Worm (Caenorhabditis elegans): Measurements from ENCODE around the gene C34F6.11.

The C34F6.11 gene

DNA sequence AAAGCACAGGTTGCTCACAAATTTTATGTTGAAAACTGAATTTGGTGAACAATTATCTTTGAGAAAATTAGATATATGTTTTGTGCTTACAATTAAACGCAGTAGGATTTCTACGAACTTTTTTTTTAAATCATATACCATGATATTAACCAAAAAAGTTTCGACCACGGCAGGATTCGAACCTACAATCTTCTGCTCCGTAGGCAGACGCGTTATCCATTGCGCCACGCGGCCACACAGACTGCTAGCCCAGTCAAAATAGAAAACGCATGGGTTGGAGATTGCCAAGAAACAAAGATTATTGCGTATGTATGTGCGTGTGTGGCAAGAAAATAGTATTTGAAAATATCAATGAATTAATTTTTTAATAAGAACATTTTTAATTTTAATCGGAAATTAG, 48.7 kb upstream of the C34F6.11 start (continued):
- TF ChIP-seq snpc-1.2 (GFP tag; IDR thresholded peaks at IDR 0.05) (peak; percentile 86), aha-1 (tag) (no peak), T26A8.4 (GFP tag; IDR thresholded peaks at IDR 0.05) (no peak), dmd-6 (GFP tag; IDR thresholded peaks at IDR 0.05) (peak; percentile 53), nhr-42 (GFP tag; IDR thresholded peaks at IDR 0.05) (no peak), ces-1 (GFP tag; optimal IDR thresholded peaks at IDR 0.05) (no peak), ama-1 (optimal IDR thresholded peaks at IDR 0.05) (no peak), ctbp-1 (GFP tag; IDR thresholded peaks at IDR 0.05) (peak; percentile 62), F26F4.8 (GFP tag; conservative IDR thresholded peaks at IDR 0.05) (0 out of 2 replicates have a peak, but pooled peaks have one; percentile 35), aly-2 (tag; optimal IDR thresholded peaks at IDR 0.05) (no peak), ceh-62 (tag; optimal IDR thresholded peaks at IDR 0.05) (no peak), lin-38 (GFP tag; IDR thresholded peaks at IDR 0.05) (peak; percentile 76), rbr-2 (tag; optimal IDR thresholded peaks at IDR 0.05) (peak; percentile 71), ZK337.2 (GFP tag; IDR thresholded peaks at IDR 0.05) (no peak), mep-1 (tag; optimal IDR thresholded peaks at IDR 0.05) (peak; percentile 75), mxl-3 (GFP tag; optimal IDR thresholded peaks at IDR 0.05) (no peak), hlh-11 (tag; optimal IDR thresholded peaks at IDR 0.05) (peak; percentile 48), Y105C5A.15 (GFP tag; IDR thresholded peaks at IDR 0.05) (no peak), F44E2.7 (GFP tag; IDR thresholded peaks at IDR 0.05) (no peak), ceh-20 (GFP tag; IDR thresholded peaks at IDR 0.05) (no peak; the same call in 1 of the 2 replicates), saeg-2 (GFP tag; IDR thresholded peaks at IDR 0.05) (no peak), nhr-48 (tag; optimal IDR thresholded peaks at IDR 0.05) (peak; percentile 48), Y48G9A.11 (GFP tag; IDR thresholded peaks at IDR 0.05) (no peak), php-3 (GFP tag; IDR thresholded peaks at IDR 0.05) (peak; percentile 71), spr-1 (tag; optimal IDR thresholded peaks at IDR 0.05) (peak; percentile 50), tag-97 (GFP tag; IDR thresholded peaks at IDR 0.05) (no peak), unc-39 (tag; optimal IDR thresholded peaks at IDR 0.05) (no peak), egl-27 (tag; optimal IDR thresholded peaks at IDR 0.05) (no peak), mxl-2 (GFP tag; conservative IDR thresholded peaks at IDR 0.05) (0 out of 2 replicates have a peak, but pooled peaks have one; percentile 4), dve-1 (tag; optimal IDR thresholded peaks at IDR 0.05; ENCODE audit: insufficient read depth) (peak; percentile 64), jun-1 (tag; optimal IDR thresholded peaks at IDR 0.05) (no peak), dpl-1 (GFP tag; optimal IDR thresholded peaks at IDR 0.05) (no peak), lir-3 (tag; optimal IDR thresholded peaks at IDR 0.05) (peak; percentile 52), arid-1 (GFP tag; conservative IDR thresholded peaks at IDR 0.05) (no peak), ceh-82 (tag; optimal IDR thresholded peaks at IDR 0.05) (no peak), nhr-102 (tag; optimal IDR thresholded peaks at IDR 0.05) (peak; percentile 73), madf-9 (GFP tag; conservative IDR thresholded peaks at IDR 0.05) (peak; percentile 68), D1046.2 (GFP tag; IDR thresholded peaks at IDR 0.05) (no peak), attf-4 (tag; optimal IDR thresholded peaks at IDR 0.05) (no peak), dmd-9 (GFP tag; IDR thresholded peaks at IDR 0.05) (no peak), unc-130 (GFP tag; optimal IDR thresholded peaks at IDR 0.05) (peak; percentile 70), zfp-2 (tag; optimal IDR thresholded peaks at IDR 0.05) (peak; percentile 5), mes-2 (tag; optimal IDR thresholded peaks at IDR 0.05; ENCODE audit: poor library complexity, severe bottlenecking) (peak; percentile 76), zag-1 (tag; optimal IDR thresholded peaks at IDR 0.05) (no peak), Y5F2A.4 (GFP tag; optimal IDR thresholded peaks at IDR 0.05) (peak; percentile 59), duxl-1 (tag; optimal IDR thresholded peaks at IDR 0.05; ENCODE audit: poor library complexity) (no peak), madf-5 (GFP tag; IDR thresholded peaks at IDR 0.05) (0 out of 4 replicates have a peak, but pooled peaks of 1 of the 2 experiments have one; percentile 22), daf-16 (GFP tag; optimal IDR thresholded peaks at IDR 0.05) (peak; percentile 65 to 70), daf-16 (tag; optimal IDR thresholded peaks at IDR 0.05) (peak; percentile 49), ZK546.5 (tag; optimal IDR thresholded peaks at IDR 0.05) (no peak), Y75B8A.6 (GFP tag; IDR thresholded peaks at IDR 0.05) (0 out of 2 replicates have a peak, but pooled peaks have one; percentile 76)

Data from whole organism, L4 larva.